Worm (Caenorhabditis elegans): ENCODE results near the gene W01F3.2.

DNA sequence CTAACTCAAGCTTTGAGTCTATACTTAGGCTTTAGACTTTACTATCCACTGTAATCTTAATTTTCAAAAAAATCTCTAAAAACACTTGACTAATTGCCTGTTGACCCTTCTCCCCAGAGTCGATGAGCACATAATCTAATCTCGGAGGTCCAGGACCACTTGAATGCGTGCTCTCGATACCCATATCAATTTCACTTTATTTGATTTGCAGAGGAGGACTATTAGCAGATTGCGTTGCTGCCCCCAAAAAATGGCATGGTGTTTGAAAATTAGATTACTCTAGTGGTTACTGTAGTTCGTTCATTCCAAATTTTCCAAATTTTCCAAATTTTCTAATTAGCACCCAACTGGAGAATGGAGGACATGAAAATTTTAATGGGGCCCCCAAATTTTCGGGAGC, 14.6 kb upstream of the W01F3.2 start:
- TF ChIP-seq ztf-11 (tag; optimal IDR thresholded peaks at IDR 0.05) (no peak), lin-13 (tag; optimal IDR thresholded peaks at IDR 0.05) (no peak), lsy-2 (tag; optimal IDR thresholded peaks at IDR 0.05) (no peak), unc-62 (GFP tag; optimal IDR thresholded peaks at IDR 0.05) (no peak), tbx-8 (GFP tag; optimal IDR thresholded peaks at IDR 0.05) (no peak), mep-1 (tag; optimal IDR thresholded peaks at IDR 0.05) (no peak), ces-1 (GFP tag; optimal IDR thresholded peaks at IDR 0.05) (peak; percentile 90), nhr-76 (tag; optimal IDR thresholded peaks at IDR 0.05) (no peak), flh-1 (GFP tag; optimal IDR thresholded peaks at IDR 0.05) (no peak)
